Fruit fly (Drosophila melanogaster): ENCODE measurements around the gene CG1271.

- TF ChIP-seq dan (GFP tag; IDR thresholded peaks at IDR 0.05): no peak
- TF ChIP-seq usp (GFP tag; optimal IDR thresholded peaks at IDR 0.05): no peak
Observed at dm6 chr3L:3096073-3096725, 43.9 kb downstream of the CG1271 start.
